Fruit fly (Drosophila melanogaster) whole organism, embryonic: ENCODE measurements around the gene CG43845.

Experiments
- C15 ChIP-seq: fragments of 200-800 bp; sonication (Bioruptor generic); IDR thresholded peaks from 3 replicates; pipeline ENCODE4 v1.3.6; 2022; ENCODE audit warnings: missing biosample characterization, missing genetic modification characterization
- CG10147 ChIP-seq: fragments of 200-800 bp; sonication (Bioruptor generic); optimal IDR thresholded peaks from 2 replicates; lab custom pipeline; 2019; ENCODE audit warnings: missing biosample characterization, mild to moderate bottlenecking, missing genetic modification characterization, moderate library complexity
- CG11695 ChIP-seq: fragments of 200-800 bp; sonication (Bioruptor generic); IDR thresholded peaks from 3 replicates; pipeline ENCODE4 v1.3.6; 2022; ENCODE audit warnings: missing biosample characterization, missing genetic modification characterization
- CG12769 ChIP-seq: fragments of 200-800 bp; sonication (Bioruptor generic); optimal IDR thresholded peaks from 2 replicates; lab custom pipeline; 2019; ENCODE audit warnings: missing biosample characterization, mild to moderate bottlenecking, missing genetic modification characterization, moderate library complexity
- CG1792 ChIP-seq: fragments of 200-800 bp; sonication (Bioruptor generic); optimal IDR thresholded peaks from 2 replicates; lab custom pipeline; 2016; ENCODE audit warnings: missing biosample characterization, missing genetic modification characterization
- CG2129 ChIP-seq: fragments of 200-800 bp; sonication (Bioruptor generic); IDR thresholded peaks from 2 replicates; pipeline ENCODE4 v1.3.6; 2022; ENCODE audit warnings: missing biosample characterization, missing genetic modification characterization; ENCODE audit not compliant: partially characterized antibody
- CG2199 ChIP-seq: fragments of 200-800 bp; sonication (Bioruptor generic); IDR thresholded peaks from 3 replicates; pipeline ENCODE4 v1.3.6; 2022; ENCODE audit warnings: missing biosample characterization, missing genetic modification characterization
- CG30431 ChIP-seq: fragments of 200-800 bp; sonication (Bioruptor generic); optimal IDR thresholded peaks from 2 replicates; lab custom pipeline; 2017; ENCODE audit warnings: missing biosample characterization, missing genetic modification characterization
- CG32532 ChIP-seq: fragments of 200-800 bp; sonication (Bioruptor generic); IDR thresholded peaks from 2 replicates; pipeline ENCODE4 v1.3.6; 2022; ENCODE audit warnings: missing biosample characterization, missing genetic modification characterization
- CG3995 ChIP-seq: fragments of 200-800 bp; sonication (Bioruptor generic); optimal IDR thresholded peaks from 3 replicates; lab custom pipeline; 2016; ENCODE audit warnings: missing biosample characterization, missing genetic modification characterization
- CG6683 ChIP-seq: fragments of 200-800 bp; sonication (Bioruptor generic); optimal IDR thresholded peaks from 2 replicates; lab custom pipeline; 2017; ENCODE audit warnings: missing biosample characterization, mild to moderate bottlenecking, missing genetic modification characterization, missing genetic modification reagents
- CG6854 ChIP-seq: fragments of 200-800 bp; sonication (Bioruptor generic); optimal IDR thresholded peaks from 3 replicates; lab custom pipeline; 2017; ENCODE audit warnings: missing biosample characterization, mild to moderate bottlenecking, missing genetic modification characterization
- CG7357 ChIP-seq: fragments of 200-800 bp; sonication (Bioruptor generic); IDR thresholded peaks from 3 replicates; pipeline ENCODE4 v1.3.6; 2022; ENCODE audit warnings: missing biosample characterization, missing genetic modification characterization
- CG7987 ChIP-seq: fragments of 200-800 bp; sonication (Bioruptor generic); optimal IDR thresholded peaks from 2 replicates; lab custom pipeline; 2018; ENCODE audit warnings: missing biosample characterization, mild to moderate bottlenecking, missing genetic modification characterization, moderate library complexity
- CG8478 ChIP-seq: fragments of >200 bp; optimal IDR thresholded peaks from 2 replicates; lab custom pipeline; 2018
- ERR ChIP-seq: fragments of 200-800 bp; sonication (Bioruptor generic); optimal IDR thresholded peaks from 2 replicates; lab custom pipeline; 2016; ENCODE audit warnings: missing biosample characterization, missing genetic modification characterization
- Fer1 ChIP-seq: fragments of 200-800 bp; sonication (Bioruptor generic); optimal IDR thresholded peaks from 2 replicates; lab custom pipeline; 2017; ENCODE audit warnings: missing biosample characterization, mild to moderate bottlenecking, missing genetic modification characterization
- HLH4C ChIP-seq: fragments of 200-800 bp; sonication (Bioruptor generic); IDR thresholded peaks from 3 replicates; pipeline ENCODE4 v1.3.6; 2022; ENCODE audit warnings: missing biosample characterization, missing genetic modification characterization; ENCODE audit not compliant: partially characterized antibody
- HmgD ChIP-seq: fragments of 200-800 bp; sonication (Bioruptor generic); optimal IDR thresholded peaks from 3 replicates; lab custom pipeline; 2016; ENCODE audit warnings: missing biosample characterization, missing genetic modification characterization
- Hmr ChIP-seq: fragments of 200-800 bp; sonication (Bioruptor generic); optimal IDR thresholded peaks from 3 replicates; lab custom pipeline; 2017; ENCODE audit warnings: mild to moderate bottlenecking, missing biosample characterization, missing genetic modification reagents, missing genetic modification characterization
- Hr39 ChIP-seq: fragments of >200 bp; optimal IDR thresholded peaks from 2 replicates; lab custom pipeline; 2017
- Med ChIP-seq: fragments of 200-800 bp; sonication (Bioruptor generic); peaks from one replicate; lab custom pipeline; 2016; ENCODE audit warnings: missing biosample characterization, missing genetic modification characterization, mild to moderate bottlenecking, inconsistent platforms, moderate library complexity
- NFAT ChIP-seq: fragments of 200-800 bp; sonication (Bioruptor generic); IDR thresholded peaks from 2 replicates; pipeline ENCODE4 v1.3.6; 2022; ENCODE audit warnings: missing biosample characterization, missing genetic modification characterization
- Nf-YA ChIP-seq: fragments of 200-800 bp; sonication (Bioruptor generic); IDR thresholded peaks from 2 replicates; pipeline ENCODE4 v1.3.6; 2022; ENCODE audit warnings: missing biosample characterization, missing genetic modification characterization
- Opbp ChIP-seq: fragments of 200-800 bp; sonication (Bioruptor generic); IDR thresholded peaks from 3 replicates; pipeline ENCODE4 v1.3.6; 2022; ENCODE audit warnings: missing biosample characterization, missing genetic modification characterization; ENCODE audit not compliant: partially characterized antibody
- Pdp1 ChIP-seq, 2 experiments: fragments of 200-800 bp; sonication (Bioruptor generic); optimal IDR thresholded peaks; 3 replicates each; lab custom pipeline; 2016; ENCODE audit warnings: missing biosample characterization in 2 of 2, missing genetic modification characterization in 2 of 2, mild to moderate bottlenecking in 1 of 2, moderate library complexity in 1 of 2
- Six4 ChIP-seq: fragments of 200-800 bp; sonication (Bioruptor generic); optimal IDR thresholded peaks from 2 replicates; lab custom pipeline; 2016; ENCODE audit warnings: missing biosample characterization, missing genetic modification characterization
- Sry-β ChIP-seq: fragments of 200-800 bp; sonication (Bioruptor generic); optimal IDR thresholded peaks from 2 replicates; lab custom pipeline; 2018; ENCODE audit warnings: missing biosample characterization, mild to moderate bottlenecking, missing genetic modification characterization, moderate library complexity
- Tbp ChIP-seq: fragments of >200 bp; optimal IDR thresholded peaks from 2 replicates; lab custom pipeline; 2018; ENCODE audit warnings: missing biosample characterization, missing genetic modification characterization
- Trl ChIP-seq, 3 experiments: fragments of >200 bp in 2 of 3; fragments of 200-800 bp in 1 of 3; sonication (Bioruptor generic) in 1 of 3; optimal IDR thresholded peaks; 2 replicates in 1 of 3; 3 replicates in 2 of 3; lab custom pipeline; 2016 to 2017; ENCODE audit warnings: missing biosample characterization in 1 of 3, missing genetic modification characterization in 1 of 3
- Usf ChIP-seq: fragments of 200-800 bp; sonication (Bioruptor generic); optimal IDR thresholded peaks from 2 replicates; lab custom pipeline; 2017; ENCODE audit warnings: missing genotype, missing biosample characterization, missing genetic modification characterization
- al ChIP-seq: fragments of 200-800 bp; sonication (Bioruptor generic); IDR thresholded peaks from 2 replicates; pipeline ENCODE4 v1.3.6; 2022; ENCODE audit warnings: missing biosample characterization, missing genetic modification characterization
- crol ChIP-seq: fragments of 200-800 bp; sonication (Bioruptor generic); IDR thresholded peaks from 2 replicates; pipeline ENCODE4 v1.3.6; 2022; ENCODE audit warnings: missing biosample characterization, missing genetic modification characterization
- dysf ChIP-seq: fragments of 200-800 bp; sonication (Bioruptor generic); IDR thresholded peaks from 3 replicates; pipeline ENCODE4 v1.3.6; 2022; ENCODE audit warnings: missing biosample characterization, missing genetic modification characterization
- fu2 ChIP-seq: fragments of 200-800 bp; sonication (Bioruptor generic); optimal IDR thresholded peaks from 2 replicates; lab custom pipeline; 2016; ENCODE audit warnings: missing biosample characterization, missing genetic modification characterization
- gem ChIP-seq: fragments of 200-800 bp; sonication (Bioruptor generic); optimal IDR thresholded peaks from 2 replicates; lab custom pipeline; 2019; ENCODE audit warnings: missing biosample characterization, mild to moderate bottlenecking, missing genetic modification characterization, moderate library complexity
- her ChIP-seq: fragments of 200-800 bp; sonication (Bioruptor generic); optimal IDR thresholded peaks from 2 replicates; lab custom pipeline; 2016; ENCODE audit warnings: missing biosample characterization, missing genetic modification characterization
- hkb ChIP-seq, 2 experiments: fragments of 200-800 bp in 1 of 2; fragments of >200 bp in 1 of 2; sonication (Bioruptor generic) in 1 of 2; IDR thresholded peaks in 1 of 2; optimal IDR thresholded peaks in 1 of 2; 2 replicates each; pipeline versions ENCODE4 v1.3.6 to Lab custom; 2017 to 2022; ENCODE audit warnings: missing biosample characterization in 1 of 2, missing genetic modification characterization in 1 of 2
- inv ChIP-seq: fragments of 200-800 bp; sonication (Bioruptor generic); IDR thresholded peaks from 2 replicates; pipeline ENCODE4 v1.3.6; 2022; ENCODE audit warnings: missing biosample characterization, missing genetic modification characterization; ENCODE audit not compliant: partially characterized antibody
- ken ChIP-seq: fragments of 200-800 bp; sonication (Bioruptor generic); IDR thresholded peaks from 3 replicates; pipeline ENCODE4 v1.3.6; 2022; ENCODE audit warnings: missing biosample characterization, missing genetic modification characterization
- klu ChIP-seq: fragments of 200-800 bp; sonication (Bioruptor generic); IDR thresholded peaks from 2 replicates; pipeline ENCODE4 v1.3.6; 2022; ENCODE audit warnings: missing biosample characterization, missing genetic modification characterization
- lola ChIP-seq, 3 experiments: fragments of >200 bp in 2 of 3; fragments of 200-800 bp in 1 of 3; sonication (Bioruptor generic) in 1 of 3; optimal IDR thresholded peaks; 2 replicates each; lab custom pipeline; 2017 to 2019; ENCODE audit warnings: missing biosample characterization in 3 of 3, missing genetic modification characterization in 3 of 3, mild to moderate bottlenecking in 1 of 3, moderate library complexity in 1 of 3
- phol ChIP-seq: fragments of 200-800 bp; sonication (Bioruptor generic); optimal IDR thresholded peaks from 3 replicates; lab custom pipeline; 2018; ENCODE audit warnings: missing biosample characterization, mild to moderate bottlenecking, missing genetic modification characterization, moderate library complexity
- row ChIP-seq: fragments of 200-800 bp; sonication (Bioruptor generic); IDR thresholded peaks from 3 replicates; pipeline ENCODE4 v1.3.6; 2022; ENCODE audit warnings: missing biosample characterization, missing genetic modification characterization
- sima ChIP-seq: fragments of 200-800 bp; sonication (Bioruptor generic); optimal IDR thresholded peaks from 2 replicates; lab custom pipeline; 2016; ENCODE audit warnings: missing biosample characterization, missing genetic modification characterization
- tap ChIP-seq: fragments of 200-800 bp; optimal IDR thresholded peaks from 3 replicates; lab custom pipeline; 2019; ENCODE audit warnings: missing biosample characterization, mild to moderate bottlenecking, missing genetic modification characterization, moderate library complexity
- trh ChIP-seq: fragments of 200-800 bp; sonication (Bioruptor generic); optimal IDR thresholded peaks from 2 replicates; lab custom pipeline; 2016; ENCODE audit warnings: missing biosample characterization, missing genetic modification characterization
- unpg ChIP-seq: fragments of 200-800 bp; sonication (Bioruptor generic); optimal IDR thresholded peaks from 3 replicates; lab custom pipeline; 2018; ENCODE audit warnings: missing biosample characterization, mild to moderate bottlenecking, missing genetic modification characterization, moderate library complexity
- yki ChIP-seq: fragments of >200 bp; optimal IDR thresholded peaks from 3 replicates; lab custom pipeline; 2018
- zen2 ChIP-seq: fragments of 200-800 bp; sonication (Bioruptor generic); IDR thresholded peaks from 3 replicates; pipeline ENCODE4 v1.3.6; 2022; ENCODE audit warnings: missing biosample characterization, missing genetic modification characterization; ENCODE audit not compliant: partially characterized antibody
- zfh2 ChIP-seq: fragments of 200-800 bp; sonication (Bioruptor generic); optimal IDR thresholded peaks from 2 replicates; lab custom pipeline; 2016; ENCODE audit warnings: missing biosample characterization, missing genetic modification characterization

CG43845 gene

dm6 chr3R:5565623-5566022 is 42.7 kb upstream of the CG43845 start (continued):
- peak; percentile 92 for TF ChIP-seq ken (GFP tag; lab: Robert Waterston, UW)
- peak; percentile 39 for TF ChIP-seq trh (GFP tag; lab: Kevin White, UChicago)
- TF ChIP-seq Usf: peak; percentile 11
- no peak for TF ChIP-seq lola (GFP tag; optimal IDR thresholded peaks at IDR 0.05; lab: Kevin White, UChicago)
- no peak for TF ChIP-seq Opbp (GFP tag; lab: Robert Waterston, UW)
- TF ChIP-seq Six4 (GFP tag; lab: Kevin White, UChicago): peak; percentile 50
- peak; percentile 74; the same call in 2 of the 3 replicates for TF ChIP-seq C15
- TF ChIP-seq CG1792: peak; percentile 63
- peak; percentile 88 for TF ChIP-seq Hmr (GFP tag; lab: Kevin White, UChicago)
- peak; percentile 78 for TF ChIP-seq Nf-YA (GFP tag; lab: Robert Waterston, UW)
- peak; percentile 74 for TF ChIP-seq zfh2 (GFP tag; lab: Kevin White, UChicago)
- TF ChIP-seq Trl (optimal IDR thresholded peaks at IDR 0.05; lab: Kevin White, UChicago): no peak
- peak; percentile 37 for TF ChIP-seq Trl (GFP tag; optimal IDR thresholded peaks at IDR 0.05; lab: Kevin White, UChicago)
- TF ChIP-seq her (GFP tag; lab: Kevin White, UChicago): peak; percentile 28
- TF ChIP-seq inv (GFP tag; lab: Robert Waterston, UW): no peak
- TF ChIP-seq tap (tag; lab: Kevin White, UChicago): peak; percentile 74
- peak; percentile 89 for TF ChIP-seq CG32532 (GFP tag; lab: Robert Waterston, UW)
- TF ChIP-seq HLH4C (GFP tag; lab: Robert Waterston, UW): no peak
- peak; percentile 39; the same call in 1 of the 2 replicates for TF ChIP-seq crol (GFP tag; lab: Robert Waterston, UW)
- TF ChIP-seq CG7987: peak; percentile 64
- peak; percentile 91 for TF ChIP-seq dysf (GFP tag; lab: Robert Waterston, UW)
- TF ChIP-seq CG8478 (lab: Kevin White, UChicago): no peak
- TF ChIP-seq sima (GFP tag; lab: Kevin White, UChicago): peak; percentile 51
- TF ChIP-seq CG6683 (GFP tag; lab: Kevin White, UChicago): peak; percentile 59
- TF ChIP-seq CG12769 (tag; lab: Kevin White, UChicago): peak; percentile 88
- peak; percentile 74 to 78 for TF ChIP-seq Pdp1 (GFP tag; optimal IDR thresholded peaks at IDR 0.05; lab: Kevin White, UChicago)
- no peak for TF ChIP-seq Hr39 (lab: Kevin White, UChicago)
- TF ChIP-seq Tbp: no peak
- TF ChIP-seq CG30431 (GFP tag; lab: Kevin White, UChicago): peak; percentile 54
- TF ChIP-seq CG7357 (GFP tag; lab: Robert Waterston, UW): peak; percentile 68; the same call in 2 of the 3 replicates
- peak; percentile 82 for TF ChIP-seq unpg (GFP tag; lab: Kevin White, UChicago)
- TF ChIP-seq fu2: peak; percentile 53
- no peak for TF ChIP-seq CG2199 (GFP tag; lab: Robert Waterston, UW)
- TF ChIP-seq hkb (optimal IDR thresholded peaks at IDR 0.05; lab: Kevin White, UChicago): no peak
- TF ChIP-seq hkb (GFP tag; IDR thresholded peaks at IDR 0.05; lab: Robert Waterston, UW): peak; percentile 92
- peak; percentile 50 for TF ChIP-seq CG6854 (GFP tag; lab: Kevin White, UChicago)
- peak; percentile 69 for TF ChIP-seq phol
- peak; percentile 75 for TF ChIP-seq CG10147 (GFP tag; lab: Kevin White, UChicago)
- no peak for TF ChIP-seq gem
- no peak for TF ChIP-seq zen2 (GFP tag; lab: Robert Waterston, UW)
- peak; percentile 6 for TF ChIP-seq CG3995 (GFP tag; lab: Kevin White, UChicago)
- TF ChIP-seq klu (GFP tag; lab: Robert Waterston, UW): peak; percentile 45; the same call in 1 of the 2 replicates
- peak; percentile 89 for TF ChIP-seq CG11695 (GFP tag; lab: Robert Waterston, UW)
- peak; percentile 68 for TF ChIP-seq ERR
- peak; percentile 84 for TF ChIP-seq NFAT (GFP tag; lab: Robert Waterston, UW)
- peak; percentile 92 for TF ChIP-seq row
- TF ChIP-seq Sry-β: no peak
- peak; percentile 70 for TF ChIP-seq al (GFP tag; lab: Robert Waterston, UW)
- peak; percentile 82 for TF ChIP-seq Fer1
- no peak for TF ChIP-seq CG2129
- TF ChIP-seq Med: peak; percentile 98
- TF ChIP-seq HmgD (GFP tag; lab: Kevin White, UChicago): no peak
- no peak for TF ChIP-seq yki (lab: Kevin White, UChicago)
